Fruit fly (Drosophila melanogaster) whole organism, adult: ENCODE results near the gene Sec16.

ENCODE experiments used
- CG11617 ChIP-seq: fragments of 200-800 bp; sonication (Bioruptor generic); optimal IDR thresholded peaks from 2 replicates; lab custom pipeline; 2017; ENCODE audit warnings: mild to moderate bottlenecking, missing biosample characterization, missing genetic modification reagents, missing genetic modification characterization
- CG12768 ChIP-seq: fragments of 200-800 bp; sonication (Bioruptor generic); optimal IDR thresholded peaks from 2 replicates; lab custom pipeline; 2017; ENCODE audit warnings: missing biosample characterization, missing genetic modification characterization, mild to moderate bottlenecking, moderate library complexity, missing genetic modification reagents
- CG14711 ChIP-seq: fragments of 200-800 bp; sonication (Bioruptor generic); optimal IDR thresholded peaks from 2 replicates; lab custom pipeline; 2018; ENCODE audit warnings: missing biosample characterization, mild to moderate bottlenecking, missing genetic modification characterization, moderate library complexity
- CG1620 ChIP-seq: fragments of 200-800 bp; sonication (Bioruptor generic); optimal IDR thresholded peaks from 2 replicates; lab custom pipeline; 2016; ENCODE audit warnings: missing biosample characterization, missing genetic modification characterization
- CG33017 ChIP-seq: fragments of 200-800 bp; sonication (Bioruptor generic); optimal IDR thresholded peaks from 2 replicates; lab custom pipeline; 2018; ENCODE audit warnings: missing biosample characterization, mild to moderate bottlenecking, missing genetic modification characterization, moderate library complexity
- CG5204 ChIP-seq: fragments of 200-800 bp; sonication (Bioruptor generic); optimal IDR thresholded peaks from 2 replicates; lab custom pipeline; 2016; ENCODE audit warnings: missing biosample characterization, missing genetic modification characterization
- CG7045 ChIP-seq: fragments of 200-800 bp; sonication (Bioruptor generic); optimal IDR thresholded peaks from 2 replicates; lab custom pipeline; 2017; ENCODE audit warnings: missing biosample characterization, mild to moderate bottlenecking, missing genetic modification characterization
- CG7101 ChIP-seq: fragments of 200-800 bp; sonication (Bioruptor generic); optimal IDR thresholded peaks from 2 replicates; lab custom pipeline; 2018; ENCODE audit warnings: missing biosample characterization, mild to moderate bottlenecking, missing genetic modification characterization, moderate library complexity
- Clk ChIP-seq: fragments of 200-800 bp; sonication (Bioruptor generic); optimal IDR thresholded peaks from 2 replicates; lab custom pipeline; 2017; ENCODE audit warnings: missing biosample characterization, missing genetic modification characterization
- Crg-1 ChIP-seq: fragments of 200-800 bp; sonication (Bioruptor generic); optimal IDR thresholded peaks from 2 replicates; lab custom pipeline; 2016; ENCODE audit warnings: missing biosample characterization, missing genetic modification characterization
- Hr96 ChIP-seq: fragments of 200-800 bp; sonication (Bioruptor generic); optimal IDR thresholded peaks from 2 replicates; lab custom pipeline; 2016; ENCODE audit warnings: missing biosample characterization, missing genetic modification characterization
- Mnt ChIP-seq: fragments of 200-800 bp; sonication (Bioruptor generic); optimal IDR thresholded peaks from 2 replicates; lab custom pipeline; 2016; ENCODE audit warnings: missing biosample characterization, mild to moderate bottlenecking, missing genetic modification characterization
- bab1 ChIP-seq: fragments of 200-800 bp; sonication (Bioruptor generic); optimal IDR thresholded peaks from 3 replicates; lab custom pipeline; 2019; ENCODE audit warnings: missing biosample characterization, mild to moderate bottlenecking, missing genetic modification characterization, moderate library complexity
- cic ChIP-seq: fragments of 200-800 bp; sonication (Bioruptor generic); optimal IDR thresholded peaks from 2 replicates; lab custom pipeline; 2017; ENCODE audit warnings: missing biosample characterization, mild to moderate bottlenecking, missing genetic modification characterization, moderate library complexity
- cnc ChIP-seq, 2 experiments: fragments of >200 bp; optimal IDR thresholded peaks; 2 replicates each; lab custom pipeline; 2017
- kay ChIP-seq: fragments of 200-800 bp; sonication (Bioruptor generic); peaks from one replicate; lab custom pipeline; 2016; ENCODE audit warnings: missing biosample characterization, missing genetic modification characterization, borderline replicate concordance
- ovo ChIP-seq: fragments of 200-800 bp; sonication (Bioruptor generic); optimal IDR thresholded peaks from 2 replicates; lab custom pipeline; 2016; ENCODE audit warnings: missing biosample characterization, missing genetic modification characterization
- pad ChIP-seq: fragments of 200-800 bp; sonication (Bioruptor generic); optimal IDR thresholded peaks from 3 replicates; lab custom pipeline; 2017; ENCODE audit warnings: missing biosample characterization, missing genetic modification characterization, mild to moderate bottlenecking, moderate library complexity, missing genetic modification reagents
- tj ChIP-seq: fragments of 200-800 bp; sonication (Bioruptor generic); optimal IDR thresholded peaks from 3 replicates; lab custom pipeline; 2017; ENCODE audit warnings: missing biosample characterization, mild to moderate bottlenecking, missing genetic modification characterization, moderate library complexity
- toe ChIP-seq: fragments of 200-800 bp; sonication (Bioruptor generic); optimal IDR thresholded peaks from 2 replicates; lab custom pipeline; 2016; ENCODE audit warnings: missing biosample characterization, missing genetic modification characterization

The Sec16 gene

dm6 chrX:12600802-12601793 is 5.3 kb downstream of the Sec16 start:
- TF ChIP-seq Hr96 (GFP tag; lab: Kevin White, UChicago), result no peak
- peak; percentile 3 for TF ChIP-seq CG14711
- no peak for TF ChIP-seq CG5204 (GFP tag; lab: Kevin White, UChicago)
- no peak for TF ChIP-seq CG1620 (GFP tag; lab: Kevin White, UChicago)
- TF ChIP-seq kay (GFP tag; lab: Kevin White, UChicago), result no peak
- peak; percentile 23 for TF ChIP-seq CG33017
- TF ChIP-seq cnc (optimal IDR thresholded peaks at IDR 0.05; lab: Kevin White, UChicago), result no peak
- TF ChIP-seq tj (GFP tag; lab: Kevin White, UChicago), result peak; percentile 14
- no peak for TF ChIP-seq Crg-1 (GFP tag; lab: Kevin White, UChicago)
- TF ChIP-seq toe (GFP tag; lab: Kevin White, UChicago), result no peak
- TF ChIP-seq Clk (GFP tag; lab: Kevin White, UChicago), result no peak
- peak; percentile 56 for TF ChIP-seq cic
- no peak for TF ChIP-seq CG7045 (GFP tag; lab: Kevin White, UChicago)
- TF ChIP-seq CG11617 (GFP tag; lab: Kevin White, UChicago), result peak; percentile 18
- TF ChIP-seq bab1 (GFP tag; lab: Kevin White, UChicago), result no peak
- TF ChIP-seq CG7101 (tag; lab: Kevin White, UChicago), result peak; percentile 49
- peak; percentile 15 for TF ChIP-seq Mnt
- TF ChIP-seq ovo (GFP tag; lab: Kevin White, UChicago), result no peak
- TF ChIP-seq pad, result peak; percentile 80
- peak; percentile 25 for TF ChIP-seq CG12768 (GFP tag; lab: Kevin White, UChicago)

dm6 chrX:12611536-12612458 is 15.9 kb downstream of the Sec16 start, which contains the start of the genes CG1463 and Fpgs1:
Gene CG1463, minus strand, starts transcription at chrX:12611667.
Gene Fpgs1, plus strand, starts transcription at chrX:12611867.
- TF ChIP-seq kay (GFP tag; lab: Kevin White, UChicago) (no peak), CG7101 (tag; lab: Kevin White, UChicago) (peak; percentile 72), CG7045 (GFP tag; lab: Kevin White, UChicago) (no peak), CG14711 (peak; percentile 59), CG1620 (GFP tag; lab: Kevin White, UChicago) (peak; percentile 28), bab1 (GFP tag; lab: Kevin White, UChicago) (peak; percentile 72), cnc (optimal IDR thresholded peaks at IDR 0.05; lab: Kevin White, UChicago) (no peak), Hr96 (GFP tag; lab: Kevin White, UChicago) (no peak), Mnt (peak; percentile 98), CG12768 (GFP tag; lab: Kevin White, UChicago) (no peak), CG11617 (GFP tag; lab: Kevin White, UChicago) (peak; percentile 88), ovo (GFP tag; lab: Kevin White, UChicago) (peak; percentile 59), cic (no peak), Crg-1 (GFP tag; lab: Kevin White, UChicago) (peak; percentile 6), tj (GFP tag; lab: Kevin White, UChicago) (peak; percentile 70), CG5204 (GFP tag; lab: Kevin White, UChicago) (no peak), toe (GFP tag; lab: Kevin White, UChicago) (no peak), pad (peak; percentile 47), CG33017 (no peak), Clk (GFP tag; lab: Kevin White, UChicago) (no peak)

- no peak for TF ChIP-seq CG12768 (GFP tag; lab: Kevin White, UChicago)
- TF ChIP-seq Crg-1 (GFP tag; lab: Kevin White, UChicago), result no peak
- TF ChIP-seq CG1620 (GFP tag; lab: Kevin White, UChicago), result no peak
These were observed 17.5 kb downstream of the Sec16 start for dm6 chrX:12613248-12613805.

dm6 chrX:12615752-12616366 is 20.0 kb downstream of the Sec16 start, which contains the start of gene CG11085:
Gene CG11085, plus strand, starts transcription at chrX:12616316.
- TF ChIP-seq bab1 (GFP tag; lab: Kevin White, UChicago) (no peak), Crg-1 (GFP tag; lab: Kevin White, UChicago) (no peak), CG14711 (no peak), Clk (GFP tag; lab: Kevin White, UChicago) (no peak), ovo (GFP tag; lab: Kevin White, UChicago) (no peak), CG5204 (GFP tag; lab: Kevin White, UChicago) (no peak), pad (no peak), cic (no peak), tj (GFP tag; lab: Kevin White, UChicago) (no peak), cnc (optimal IDR thresholded peaks at IDR 0.05; lab: Kevin White, UChicago) (no peak), CG7045 (GFP tag; lab: Kevin White, UChicago) (no peak), CG1620 (GFP tag; lab: Kevin White, UChicago) (no peak), CG7101 (tag; lab: Kevin White, UChicago) (no peak), Hr96 (GFP tag; lab: Kevin White, UChicago) (no peak), toe (GFP tag; lab: Kevin White, UChicago) (no peak), CG12768 (GFP tag; lab: Kevin White, UChicago) (no peak)
